Worm (Caenorhabditis elegans): Measurements from ENCODE around the gene ceh-24.

ceh-24 gene

DNA sequence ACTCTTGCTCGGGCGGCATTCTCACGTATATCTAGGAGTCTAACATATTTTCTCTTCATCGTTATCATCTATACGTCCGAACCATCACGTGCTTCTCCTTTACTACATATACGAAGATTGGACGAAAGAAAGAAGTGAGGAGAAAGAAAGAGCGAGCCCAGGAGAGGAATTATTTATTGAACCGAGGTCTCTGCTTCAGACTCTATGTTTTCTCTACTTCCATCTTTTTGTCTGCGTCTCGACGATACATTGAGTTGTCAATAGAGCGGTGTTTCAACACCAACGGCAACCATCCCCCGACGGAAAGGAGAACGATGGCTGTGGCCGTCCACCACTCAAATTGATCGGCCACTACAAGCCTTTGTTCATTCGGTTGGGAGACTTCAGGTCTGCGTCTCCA, 23.7 kb upstream of the ceh-24 start (continued):
- TF ChIP-seq ceh-16 (tag; optimal IDR thresholded peaks at IDR 0.05) (peak; percentile 23), elt-3 (tag; optimal IDR thresholded peaks at IDR 0.05) (no peak), nhr-11 (tag; optimal IDR thresholded peaks at IDR 0.05) (no peak), nhr-237 (tag; optimal IDR thresholded peaks at IDR 0.05) (no peak), fos-1 (tag; optimal IDR thresholded peaks at IDR 0.05) (peak; percentile 88), nhr-25 (tag; optimal IDR thresholded peaks at IDR 0.05) (peak; percentile 74), peb-1 (tag; optimal IDR thresholded peaks at IDR 0.05) (no peak), snpc-4 (tag; optimal IDR thresholded peaks at IDR 0.05) (peak; percentile 81), elt-1 (tag; optimal IDR thresholded peaks at IDR 0.05) (no peak), dmd-4 (tag; optimal IDR thresholded peaks at IDR 0.05) (no peak)

DNA sequence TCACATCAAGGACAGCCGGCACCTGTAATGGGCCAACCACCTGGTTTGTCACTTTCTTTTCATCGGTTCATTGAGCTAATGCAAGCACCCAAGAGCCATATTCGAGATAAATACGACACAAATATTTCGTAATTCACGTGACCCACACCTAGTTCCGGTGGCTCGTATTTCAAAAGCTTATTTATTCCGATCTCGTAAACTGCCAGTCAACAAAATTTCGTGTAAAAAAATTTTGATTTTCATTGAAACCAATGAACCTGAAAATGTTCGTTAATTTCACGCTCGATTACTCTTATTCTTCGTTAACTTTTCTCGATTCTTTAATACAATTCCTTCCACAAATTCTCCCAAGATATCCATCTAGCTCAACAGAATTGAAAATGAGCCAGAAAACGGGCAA, 22.9 kb upstream of the ceh-24 start:
- TF ChIP-seq nhr-11 (tag; optimal IDR thresholded peaks at IDR 0.05): no peak
- TF ChIP-seq ZK546.5 (tag; optimal IDR thresholded peaks at IDR 0.05): no peak
- TF ChIP-seq nhr-6 (tag; optimal IDR thresholded peaks at IDR 0.05): no peak
- TF ChIP-seq ceh-16 (tag; optimal IDR thresholded peaks at IDR 0.05): no peak
- TF ChIP-seq nhr-25 (tag; optimal IDR thresholded peaks at IDR 0.05): no peak
- TF ChIP-seq ceh-82 (tag; optimal IDR thresholded peaks at IDR 0.05): no peak
- no peak for TF ChIP-seq aly-2 (tag; optimal IDR thresholded peaks at IDR 0.05)
- TF ChIP-seq mab-5 (tag; optimal IDR thresholded peaks at IDR 0.05): no peak

DNA sequence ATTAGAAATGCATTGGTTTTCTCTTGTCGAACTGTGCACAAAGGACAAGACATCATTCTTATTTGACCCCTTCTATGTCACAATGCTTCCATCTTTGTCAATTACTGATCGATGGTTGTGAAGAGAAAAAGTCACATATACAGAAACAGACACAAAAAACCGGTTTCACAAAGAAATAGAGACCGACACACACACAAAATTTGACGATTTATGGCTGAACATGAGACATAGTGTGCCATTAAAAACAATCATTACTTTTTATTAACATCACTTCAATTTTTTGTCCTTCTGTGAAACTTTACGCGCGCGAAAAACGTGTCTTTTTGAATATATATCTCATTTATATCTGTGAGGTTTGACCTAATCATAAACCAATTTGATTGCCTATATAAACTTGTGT, 22.5 kb upstream of the ceh-24 start:
- peak; percentile 50 for TF ChIP-seq unc-55 (GFP tag; optimal IDR thresholded peaks at IDR 0.05)
- peak; percentile 7 for TF ChIP-seq sma-3 (GFP tag; optimal IDR thresholded peaks at IDR 0.05)
- no peak for TF ChIP-seq nhr-11 (tag; optimal IDR thresholded peaks at IDR 0.05)
- TF ChIP-seq nhr-129 (tag; optimal IDR thresholded peaks at IDR 0.05): peak; percentile 44
- TF ChIP-seq elt-1 (tag; optimal IDR thresholded peaks at IDR 0.05): no peak
- TF ChIP-seq fos-1 (tag; optimal IDR thresholded peaks at IDR 0.05): no peak
- peak; percentile 57 for TF ChIP-seq mab-5 (tag; optimal IDR thresholded peaks at IDR 0.05)
- TF ChIP-seq egl-27 (tag; optimal IDR thresholded peaks at IDR 0.05): no peak
- no peak for TF ChIP-seq zag-1 (tag; optimal IDR thresholded peaks at IDR 0.05)
- TF ChIP-seq ceh-16 (tag; optimal IDR thresholded peaks at IDR 0.05): no peak
- TF ChIP-seq ZK546.5 (tag; optimal IDR thresholded peaks at IDR 0.05): no peak
- peak; percentile 18 for TF ChIP-seq sem-4 (tag; optimal IDR thresholded peaks at IDR 0.05)
- TF ChIP-seq mbf-1 (tag; optimal IDR thresholded peaks at IDR 0.05): no peak
- no peak for TF ChIP-seq skn-1 (tag; optimal IDR thresholded peaks at IDR 0.05)
- no peak for TF ChIP-seq Y55F3AM.14 (GFP tag; optimal IDR thresholded peaks at IDR 0.05)
- no peak for TF ChIP-seq crh-2 (tag; optimal IDR thresholded peaks at IDR 0.05)
- no peak for TF ChIP-seq alr-1 (tag; optimal IDR thresholded peaks at IDR 0.05)
- TF ChIP-seq F13H6.1 (tag; optimal IDR thresholded peaks at IDR 0.05): no peak
- TF ChIP-seq nhr-77 (tag; optimal IDR thresholded peaks at IDR 0.05): no peak
- TF ChIP-seq aly-2 (tag; optimal IDR thresholded peaks at IDR 0.05): no peak
- TF ChIP-seq nhr-6 (tag; optimal IDR thresholded peaks at IDR 0.05): no peak
- TF ChIP-seq snpc-4 (tag; optimal IDR thresholded peaks at IDR 0.05): no peak
- TF ChIP-seq ztf-11 (tag; optimal IDR thresholded peaks at IDR 0.05): no peak
- TF ChIP-seq nhr-10 (tag; optimal IDR thresholded peaks at IDR 0.05): no peak
- no peak for TF ChIP-seq mdl-1 (tag; optimal IDR thresholded peaks at IDR 0.05)
- no peak for TF ChIP-seq elt-3 (tag; optimal IDR thresholded peaks at IDR 0.05)
- TF ChIP-seq lsy-2 (tag; optimal IDR thresholded peaks at IDR 0.05): no peak
- TF ChIP-seq sma-9 (GFP tag; optimal IDR thresholded peaks at IDR 0.05): no peak
- TF ChIP-seq sma-9 (tag; optimal IDR thresholded peaks at IDR 0.05): no peak
- TF ChIP-seq nhr-25 (tag; optimal IDR thresholded peaks at IDR 0.05): peak; percentile 88
- no peak for TF ChIP-seq nhr-23 (tag; optimal IDR thresholded peaks at IDR 0.05)
- TF ChIP-seq nhr-12 (tag; optimal IDR thresholded peaks at IDR 0.05): no peak
- TF ChIP-seq lin-11 (tag; optimal IDR thresholded peaks at IDR 0.05): no peak
- TF ChIP-seq nhr-21 (tag; optimal IDR thresholded peaks at IDR 0.05): peak; percentile 50
- no peak for TF ChIP-seq lin-39 (tag; optimal IDR thresholded peaks at IDR 0.05)
- peak; percentile 12 for TF ChIP-seq ama-1 (optimal IDR thresholded peaks at IDR 0.05)
- no peak for TF ChIP-seq unc-62 (GFP tag; optimal IDR thresholded peaks at IDR 0.05)
- TF ChIP-seq gmeb-1 (tag; optimal IDR thresholded peaks at IDR 0.05): no peak
